Fruit fly (Drosophila melanogaster): ENCODE data around the gene CG4364.

DNA sequence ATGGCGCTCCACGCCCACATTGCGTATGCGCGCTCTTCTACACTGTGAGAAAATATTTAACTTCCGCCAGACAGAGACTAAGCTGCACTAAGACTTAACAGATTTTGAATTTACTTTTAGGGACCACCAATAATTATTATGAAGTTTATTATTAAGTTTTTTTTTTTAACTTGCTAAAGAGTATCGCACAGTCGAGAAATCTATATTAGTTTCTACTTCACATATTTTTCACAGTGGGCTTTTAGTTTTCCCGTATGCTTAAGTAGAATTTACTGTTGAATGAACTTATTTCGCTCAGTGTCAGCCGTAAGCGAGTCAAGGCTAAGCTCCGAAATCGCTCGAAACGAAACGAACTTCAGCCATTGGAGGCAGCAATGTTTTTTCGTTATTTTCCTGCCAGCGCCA lies 50.6 kb downstream of the CG4364 start:
- peak; percentile 4 for TF ChIP-seq CG31627 (GFP tag; optimal IDR thresholded peaks at IDR 0.05)
- no peak for TF ChIP-seq vri (GFP tag; optimal IDR thresholded peaks at IDR 0.05)
- TF ChIP-seq spab (GFP tag; optimal IDR thresholded peaks at IDR 0.05), result peak; percentile 49
- TF ChIP-seq achi (GFP tag; optimal IDR thresholded peaks at IDR 0.05), result peak; percentile 37
- peak; percentile 51 for TF ChIP-seq Met (GFP tag; optimal IDR thresholded peaks at IDR 0.05)
- TF ChIP-seq Sox102F (GFP tag; optimal IDR thresholded peaks at IDR 0.05), result peak; percentile 49
- TF ChIP-seq Eip75B (GFP tag; optimal IDR thresholded peaks at IDR 0.05), result peak; percentile 56
- no peak for TF ChIP-seq Hr38 (GFP tag; optimal IDR thresholded peaks at IDR 0.05)
- peak; percentile 39 for TF ChIP-seq Ets96B (tag; optimal IDR thresholded peaks at IDR 0.05)
- TF ChIP-seq CG9139 (GFP tag; optimal IDR thresholded peaks at IDR 0.05), result no peak
- no peak for TF ChIP-seq fkh (GFP tag; optimal IDR thresholded peaks at IDR 0.05)
- no peak for TF ChIP-seq OdsH (GFP tag; optimal IDR thresholded peaks at IDR 0.05)

Data from whole organism, prepupa.